Worm (Caenorhabditis elegans) whole organism, midembryonic: Measurements from ENCODE around the gene C55A6.6.

Experiments used
- cog-1 ChIP-seq: sonication (generic microtip); optimal IDR thresholded peaks from 2 replicates; lab custom pipeline; 2016; ENCODE audit warnings: missing genetic modification characterization, missing compliant biosample characterization
- flt-1 ChIP-seq: fragments of 200-800 bp; sonication (Bioruptor generic); IDR thresholded peaks from 2 replicates; pipeline ENCODE4 v1.3.6; 2022; ENCODE audit warnings: missing genetic modification characterization, missing compliant biosample characterization
- klf-2 ChIP-seq: fragments of 200-800 bp; sonication (Bioruptor generic); conservative IDR thresholded peaks from 2 replicates; pipeline ENCODE4 v1.3.6; 2022; ENCODE audit warnings: missing genetic modification reagents, missing genetic modification characterization, missing compliant biosample characterization
- med-1 ChIP-seq: sonication (generic microtip); optimal IDR thresholded peaks from 2 replicates; lab custom pipeline; 2017; ENCODE audit warnings: missing genetic modification characterization, mild to moderate bottlenecking, missing compliant biosample characterization, antibody characterized with exemption, missing genetic modification reagents; ENCODE audit not compliant: insufficient read depth
- ref-1 ChIP-seq: fragments of 200-800 bp; sonication (Bioruptor generic); conservative IDR thresholded peaks from 2 replicates; pipeline ENCODE4 v1.3.6; 2022; ENCODE audit warnings: missing genetic modification reagents, missing genetic modification characterization, missing compliant biosample characterization
- ztf-23 ChIP-seq: fragments of 200-800 bp; sonication (Bioruptor generic); IDR thresholded peaks from 2 replicates; pipeline ENCODE4 v1.3.6; 2022; ENCODE audit warnings: missing genetic modification reagents, missing genetic modification characterization, missing compliant biosample characterization

ce11 chrV:11533365-11533949 lies 18.9 kb upstream of the C55A6.6 start:
- TF ChIP-seq ztf-23 (no peak), klf-2 (no peak), med-1 (GFP tag; lab: Kevin White, UChicago) (no peak), ref-1 (no peak), cog-1 (no peak), flt-1 (GFP tag; lab: Robert Waterston, UW) (no peak)
